Worm (Caenorhabditis elegans): ENCODE results near the gene nra-1.
A peak's percentile ranks its signal among the peaks of the same experiment; 100 is the strongest.

Gene nra-1

DNA sequence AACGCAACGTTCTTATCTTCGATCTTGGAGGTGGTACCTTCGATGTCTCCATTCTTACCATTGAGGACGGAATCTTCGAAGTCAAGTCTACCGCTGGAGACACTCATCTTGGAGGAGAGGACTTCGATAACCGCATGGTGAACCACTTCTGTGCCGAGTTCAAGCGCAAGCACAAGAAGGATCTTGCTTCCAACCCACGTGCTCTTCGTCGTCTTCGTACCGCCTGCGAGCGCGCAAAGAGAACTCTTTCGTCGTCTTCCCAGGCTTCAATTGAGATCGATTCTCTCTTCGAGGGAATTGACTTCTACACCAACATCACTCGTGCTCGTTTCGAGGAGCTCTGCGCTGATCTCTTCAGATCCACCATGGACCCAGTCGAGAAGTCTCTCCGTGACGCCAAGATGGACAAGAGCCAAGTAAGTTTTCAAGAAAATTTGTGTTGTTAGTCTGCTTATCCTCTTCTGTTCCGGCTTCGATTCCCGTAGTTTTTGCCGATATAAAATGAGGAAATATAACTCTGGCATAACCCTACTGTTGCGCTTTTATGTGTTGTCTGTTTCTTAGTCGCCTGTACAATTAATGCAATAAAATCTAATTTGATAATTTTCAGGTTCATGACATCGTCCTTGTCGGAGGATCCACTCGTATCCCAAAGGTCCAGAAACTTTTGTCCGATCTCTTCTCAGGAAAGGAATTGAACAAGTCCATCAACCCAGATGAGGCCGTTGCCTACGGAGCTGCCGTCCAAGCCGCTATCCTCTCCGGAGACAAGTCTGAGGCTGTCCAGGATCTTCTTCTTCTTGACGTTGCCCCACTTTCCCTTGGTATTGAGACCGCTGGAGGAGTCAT, 4.2 kb downstream of the nra-1 start (continued):
- TF ChIP-seq zfp-3 (GFP tag; conservative IDR thresholded peaks at IDR 0.05) (peak; percentile 59; the same call in 1 of the 2 replicates), saeg-2 (GFP tag; IDR thresholded peaks at IDR 0.05) (0 out of 2 replicates have a peak, but pooled peaks have one; percentile 32), aly-2 (tag; optimal IDR thresholded peaks at IDR 0.05) (peak; percentile 81), hlh-11 (tag; optimal IDR thresholded peaks at IDR 0.05) (no peak), mdt-29 (GFP tag; IDR thresholded peaks at IDR 0.05) (0 out of 2 replicates have a peak, but pooled peaks have one; percentile 7), F44E2.7 (GFP tag; IDR thresholded peaks at IDR 0.05) (peak; percentile 19; the same call in 1 of the 2 replicates), pha-4 (GFP tag; IDR thresholded peaks at IDR 0.05) (peak; percentile 73), pha-4 (tag; optimal IDR thresholded peaks at IDR 0.05) (no peak)

DNA sequence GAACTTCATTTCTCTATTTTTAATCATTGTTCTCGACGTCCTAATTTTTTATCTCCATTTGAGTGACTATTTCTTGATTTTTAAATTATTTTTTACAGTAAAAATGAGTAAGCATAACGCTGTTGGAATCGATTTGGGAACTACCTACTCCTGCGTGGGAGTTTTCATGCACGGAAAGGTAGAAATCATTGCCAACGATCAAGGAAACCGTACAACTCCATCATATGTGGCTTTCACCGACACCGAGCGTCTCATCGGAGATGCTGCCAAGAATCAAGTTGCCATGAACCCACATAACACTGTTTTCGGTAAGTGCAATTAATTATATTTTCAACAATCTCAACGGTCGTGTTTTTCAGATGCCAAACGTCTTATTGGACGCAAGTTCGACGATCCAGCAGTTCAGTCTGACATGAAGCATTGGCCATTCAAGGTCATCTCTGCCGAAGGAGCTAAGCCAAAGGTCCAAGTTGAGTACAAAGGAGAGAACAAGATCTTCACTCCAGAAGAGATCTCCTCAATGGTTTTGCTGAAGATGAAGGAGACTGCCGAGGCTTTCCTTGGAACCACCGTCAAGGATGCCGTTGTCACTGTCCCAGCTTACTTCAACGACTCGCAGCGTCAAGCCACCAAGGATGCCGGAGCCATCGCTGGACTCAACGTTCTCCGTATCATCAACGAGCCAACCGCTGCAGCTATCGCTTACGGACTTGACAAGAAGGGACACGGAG, 5.0 kb downstream of the nra-1 start, which contains the start of gene hsp-1:
Gene hsp-1 (plus strand): TSS at position 99 of the 731 bp plus-strand sequence.
- TF ChIP-seq tra-1 (GFP tag; IDR thresholded peaks at IDR 0.05), result no peak
- peak; percentile 74 for TF ChIP-seq lim-7 (GFP tag; IDR thresholded peaks at IDR 0.05)
- no peak for TF ChIP-seq mes-2 (tag; optimal IDR thresholded peaks at IDR 0.05; ENCODE audit: poor library complexity, severe bottlenecking)
- TF ChIP-seq ceh-32 (tag; optimal IDR thresholded peaks at IDR 0.05; ENCODE audit: poor library complexity), result no peak
- no peak for TF ChIP-seq lsy-2 (tag; optimal IDR thresholded peaks at IDR 0.05)
- no peak for TF ChIP-seq zip-2 (tag; optimal IDR thresholded peaks at IDR 0.05)
- TF ChIP-seq mdt-29 (GFP tag; IDR thresholded peaks at IDR 0.05), result 0 out of 2 replicates have a peak, but pooled peaks have one; percentile 35
- no peak for TF ChIP-seq hlh-30 (tag; optimal IDR thresholded peaks at IDR 0.05; ENCODE audit: insufficient read depth)
- no peak for TF ChIP-seq daf-12 (tag; optimal IDR thresholded peaks at IDR 0.05)
- no peak for TF ChIP-seq aly-2 (tag; optimal IDR thresholded peaks at IDR 0.05)
- TF ChIP-seq nhr-6 (tag; optimal IDR thresholded peaks at IDR 0.05), result no peak
- no peak for TF ChIP-seq T20F7.1 (GFP tag; optimal IDR thresholded peaks at IDR 0.05)
- no peak; the same call in 1 of the 2 replicates for TF ChIP-seq ceh-20 (GFP tag; IDR thresholded peaks at IDR 0.05)
- TF ChIP-seq nhr-77 (tag; optimal IDR thresholded peaks at IDR 0.05), result no peak
- TF ChIP-seq zip-11 (GFP tag; IDR thresholded peaks at IDR 0.05), result no peak
- TF ChIP-seq ctbp-1 (GFP tag; IDR thresholded peaks at IDR 0.05), result no peak
- TF ChIP-seq mep-1 (tag; optimal IDR thresholded peaks at IDR 0.05), result no peak
- TF ChIP-seq gei-8 (GFP tag; optimal IDR thresholded peaks at IDR 0.05), result no peak
- no peak for TF ChIP-seq fkh-10 (GFP tag; optimal IDR thresholded peaks at IDR 0.05)
- TF ChIP-seq ceh-82 (tag; optimal IDR thresholded peaks at IDR 0.05), result no peak
- TF ChIP-seq snpc-1.2 (GFP tag; IDR thresholded peaks at IDR 0.05), result 0 out of 2 replicates have a peak, but pooled peaks have one; percentile 70
- TF ChIP-seq nhr-237 (tag; optimal IDR thresholded peaks at IDR 0.05), result no peak
- no peak for TF ChIP-seq ztf-11 (tag; optimal IDR thresholded peaks at IDR 0.05)
- no peak for TF ChIP-seq nhr-11 (tag; optimal IDR thresholded peaks at IDR 0.05)
- no peak for TF ChIP-seq ZK546.5 (tag; optimal IDR thresholded peaks at IDR 0.05)
- TF ChIP-seq nhr-111 (GFP tag; optimal IDR thresholded peaks at IDR 0.05), result no peak
- TF ChIP-seq daf-16 (GFP tag; optimal IDR thresholded peaks at IDR 0.05), result peak in 1 of 2 experiments; percentile 2
- no peak for TF ChIP-seq daf-16 (tag; optimal IDR thresholded peaks at IDR 0.05)
- peak in 1 of 2 experiments; percentile 23 for TF ChIP-seq unc-62 (GFP tag; optimal IDR thresholded peaks at IDR 0.05 in 1 of 2)
- TF ChIP-seq unc-62 (tag; optimal IDR thresholded peaks at IDR 0.05), result no peak
- peak; percentile 67; the same call in 1 of the 2 replicates for TF ChIP-seq vab-7 (GFP tag; IDR thresholded peaks at IDR 0.05)
- no peak for TF ChIP-seq lin-15B (tag; optimal IDR thresholded peaks at IDR 0.05)
- no peak for TF ChIP-seq spr-1 (tag; optimal IDR thresholded peaks at IDR 0.05)
- TF ChIP-seq dmd-8 (GFP tag; IDR thresholded peaks at IDR 0.05), result no peak
- TF ChIP-seq duxl-1 (tag; optimal IDR thresholded peaks at IDR 0.05; ENCODE audit: poor library complexity), result peak; percentile 4
- no peak for TF ChIP-seq rbr-2 (tag; optimal IDR thresholded peaks at IDR 0.05)
- peak; percentile 33; the same call in 1 of the 2 replicates for TF ChIP-seq Y75B8A.6 (GFP tag; IDR thresholded peaks at IDR 0.05)
- no peak for TF ChIP-seq dmd-9 (GFP tag; IDR thresholded peaks at IDR 0.05)
- no peak for TF ChIP-seq lin-39 (tag; optimal IDR thresholded peaks at IDR 0.05)
- no peak for TF ChIP-seq tag-97 (GFP tag; IDR thresholded peaks at IDR 0.05)
- TF ChIP-seq arid-1 (GFP tag; conservative IDR thresholded peaks at IDR 0.05), result peak; percentile 58; the same call in 1 of the 2 replicates
